Worm (Caenorhabditis elegans) whole organism, L2 larva: ENCODE data around the gene T25B6.4.

ENCODE experiments used
- C34F6.9 ChIP-seq: fragments of 150-350 bp; optimal IDR thresholded peaks from 2 replicates; lab custom pipeline; 2014; ENCODE audit warnings: missing biosample characterization, missing genetic modification characterization
- alr-1 ChIP-seq: fragments of 150-350 bp; optimal IDR thresholded peaks from 2 replicates; lab custom pipeline; 2014; ENCODE audit warnings: missing biosample characterization, missing genetic modification characterization
- aly-2 ChIP-seq: fragments of 150-350 bp; optimal IDR thresholded peaks from 2 replicates; lab custom pipeline; 2014; ENCODE audit warnings: missing biosample characterization, missing genetic modification characterization
- ceh-16 ChIP-seq: fragments of 150-350 bp; optimal IDR thresholded peaks from 2 replicates; lab custom pipeline; 2014; ENCODE audit warnings: missing biosample characterization, missing genetic modification characterization
- ceh-82 ChIP-seq: fragments of 150-350 bp; optimal IDR thresholded peaks from 2 replicates; lab custom pipeline; 2014; ENCODE audit warnings: missing biosample characterization, missing genetic modification characterization
- crh-2 ChIP-seq: sonication (generic microtip); optimal IDR thresholded peaks from 2 replicates; lab custom pipeline; 2017; ENCODE audit warnings: missing biosample characterization, missing genetic modification characterization
- egl-27 ChIP-seq: sonication (generic microtip); optimal IDR thresholded peaks from 3 replicates; lab custom pipeline; 2017; ENCODE audit warnings: missing biosample characterization, missing genetic modification reagents, missing genetic modification characterization
- elt-1 ChIP-seq: fragments of 150-350 bp; optimal IDR thresholded peaks from 2 replicates; lab custom pipeline; 2014; ENCODE audit warnings: missing biosample characterization, missing genetic modification characterization
- elt-3 ChIP-seq: sonication (generic microtip); optimal IDR thresholded peaks from 2 replicates; lab custom pipeline; 2017; ENCODE audit warnings: missing biosample characterization, missing genetic modification characterization
- fos-1 ChIP-seq: fragments of 150-350 bp; optimal IDR thresholded peaks from 2 replicates; lab custom pipeline; 2014; ENCODE audit warnings: missing biosample characterization, missing genetic modification characterization
- gmeb-1 ChIP-seq: fragments of 150-350 bp; optimal IDR thresholded peaks from 2 replicates; lab custom pipeline; 2014; ENCODE audit warnings: missing biosample characterization, missing genetic modification characterization
- lin-11 ChIP-seq: fragments of 150-350 bp; sonication (generic microtip); optimal IDR thresholded peaks from 2 replicates; lab custom pipeline; 2014; ENCODE audit warnings: missing biosample characterization, missing genetic modification characterization, inconsistent platforms, mixed read lengths
- lin-13 ChIP-seq: fragments of 150-350 bp; optimal IDR thresholded peaks from 2 replicates; lab custom pipeline; 2014; ENCODE audit warnings: missing biosample characterization, missing genetic modification reagents, missing genetic modification characterization
- lin-39 ChIP-seq: fragments of 150-350 bp; optimal IDR thresholded peaks from 2 replicates; lab custom pipeline; 2014; ENCODE audit warnings: missing biosample characterization, missing genetic modification reagents, missing genetic modification characterization
- lsy-2 ChIP-seq, 2 experiments: fragments of 150-350 bp in 1 of 2; sonication (generic microtip) in 1 of 2; optimal IDR thresholded peaks; 2 replicates each; lab custom pipeline; 2014 to 2017; ENCODE audit warnings: missing biosample characterization in 2 of 2, missing genetic modification characterization in 2 of 2
- mbf-1 ChIP-seq: sonication (generic microtip); optimal IDR thresholded peaks from 2 replicates; lab custom pipeline; 2017; ENCODE audit warnings: missing biosample characterization, missing genetic modification characterization
- nhr-11 ChIP-seq: fragments of 150-350 bp; optimal IDR thresholded peaks from 2 replicates; lab custom pipeline; 2014; ENCODE audit warnings: missing biosample characterization, missing genetic modification characterization
- nhr-12 ChIP-seq: fragments of 150-350 bp; optimal IDR thresholded peaks from 2 replicates; lab custom pipeline; 2014; ENCODE audit warnings: missing biosample characterization, missing genetic modification characterization
- nhr-129 ChIP-seq: fragments of 150-350 bp; optimal IDR thresholded peaks from 2 replicates; lab custom pipeline; 2014; ENCODE audit warnings: missing biosample characterization, missing genetic modification characterization
- nhr-21 ChIP-seq: fragments of 150-350 bp; optimal IDR thresholded peaks from 2 replicates; lab custom pipeline; 2014; ENCODE audit warnings: missing biosample characterization, missing genetic modification characterization
- nhr-23 ChIP-seq: fragments of 150-350 bp; optimal IDR thresholded peaks from 2 replicates; lab custom pipeline; 2014; ENCODE audit warnings: missing biosample characterization, missing genetic modification reagents, missing genetic modification characterization
- nhr-237 ChIP-seq: fragments of 150-350 bp; optimal IDR thresholded peaks from 2 replicates; lab custom pipeline; 2014; ENCODE audit warnings: missing biosample characterization, missing genetic modification characterization
- nhr-25 ChIP-seq: fragments of 150-350 bp; sonication (generic microtip); optimal IDR thresholded peaks from 3 replicates; lab custom pipeline; 2014; ENCODE audit warnings: missing biosample characterization, missing genetic modification characterization
- nhr-6 ChIP-seq: fragments of 150-350 bp; optimal IDR thresholded peaks from 2 replicates; lab custom pipeline; 2014; ENCODE audit warnings: missing biosample characterization, missing genetic modification characterization
- nhr-77 ChIP-seq: fragments of 150-350 bp; optimal IDR thresholded peaks from 2 replicates; lab custom pipeline; 2014; ENCODE audit warnings: missing biosample characterization, missing genetic modification characterization
- peb-1 ChIP-seq: fragments of 150-350 bp; optimal IDR thresholded peaks from 2 replicates; lab custom pipeline; 2014; ENCODE audit warnings: missing biosample characterization, missing genetic modification characterization
- sem-4 ChIP-seq: fragments of 150-350 bp; optimal IDR thresholded peaks from 2 replicates; lab custom pipeline; 2014; ENCODE audit warnings: missing biosample characterization, missing genetic modification reagents, missing genetic modification characterization
- skn-1 ChIP-seq: sonication (generic microtip); optimal IDR thresholded peaks from 2 replicates; lab custom pipeline; 2017; ENCODE audit warnings: missing biosample characterization, missing genetic modification characterization
- sma-3 ChIP-seq: sonication (generic microtip); optimal IDR thresholded peaks from 2 replicates; lab custom pipeline; 2016; ENCODE audit warnings: missing genetic modification reagents, missing genetic modification characterization, missing compliant biosample characterization
- sma-9 ChIP-seq, 2 experiments: fragments of 150-350 bp in 1 of 2; sonication (generic microtip) in 1 of 2; optimal IDR thresholded peaks; 2 replicates each; lab custom pipeline; 2014 to 2016; ENCODE audit warnings: missing genetic modification characterization in 2 of 2, mild to moderate bottlenecking in 1 of 2, missing biosample characterization in 1 of 2, missing compliant biosample characterization in 1 of 2, missing genetic modification reagents in 1 of 2, moderate library complexity in 1 of 2
- unc-62 ChIP-seq: fragments of 150-350 bp; optimal IDR thresholded peaks from 2 replicates; lab custom pipeline; 2014; ENCODE audit warnings: missing biosample characterization, missing genetic modification reagents, missing genetic modification characterization
- zag-1 ChIP-seq: fragments of 150-350 bp; optimal IDR thresholded peaks from 2 replicates; lab custom pipeline; 2014; ENCODE audit warnings: missing biosample characterization, missing genetic modification characterization
- ztf-1 ChIP-seq: fragments of 200-800 bp; sonication (Bioruptor generic); conservative IDR thresholded peaks from 2 replicates; pipeline ENCODE4 v1.3.6; 2022; ENCODE audit warnings: missing genetic modification characterization, missing compliant biosample characterization
- ztf-11 ChIP-seq: sonication (generic microtip); optimal IDR thresholded peaks from 2 replicates; lab custom pipeline; 2017; ENCODE audit warnings: missing biosample characterization, missing genetic modification characterization
- ztf-4 ChIP-seq: fragments of 150-350 bp; optimal IDR thresholded peaks from 2 replicates; lab custom pipeline; 2014; ENCODE audit warnings: missing biosample characterization, missing genetic modification characterization

T25B6.4 gene

DNA sequence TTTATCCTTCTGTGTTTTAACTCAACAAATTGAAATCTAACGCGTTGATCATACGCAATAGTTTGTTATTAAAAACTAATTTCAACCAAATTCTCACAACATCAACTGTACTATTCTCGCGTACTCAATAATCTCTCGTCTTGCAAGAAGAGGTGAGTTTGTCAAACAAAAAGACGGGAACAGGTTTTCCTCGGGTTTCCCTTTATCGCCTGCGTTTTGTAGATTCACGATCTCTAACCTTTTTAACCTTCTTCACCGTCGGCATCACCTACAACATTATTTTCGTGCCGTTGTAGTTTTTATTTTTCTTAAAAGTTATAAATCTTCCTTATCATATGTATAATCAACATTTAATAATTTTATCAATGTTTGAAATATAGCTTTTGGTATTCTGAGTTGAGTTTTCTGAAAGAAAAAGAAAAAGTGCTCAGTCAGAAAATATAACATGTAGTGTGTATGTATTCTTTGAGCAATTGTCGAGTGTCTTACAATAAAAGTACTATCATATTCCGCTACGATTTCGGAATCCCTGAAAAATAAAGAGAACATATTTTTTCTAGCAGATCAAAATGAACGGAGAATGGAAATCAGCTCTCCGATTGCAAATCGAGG lies 13.5 kb downstream of the T25B6.4 start, which contains the start of gene snf-12:
TSS of gene snf-12 (plus strand) at position 562 of the 612 bp plus-strand sequence.
- TF ChIP-seq lin-13: no peak
- no peak for TF ChIP-seq sem-4 (tag; lab: Kevin White, UChicago)
- TF ChIP-seq sma-3 (GFP tag; lab: Kevin White, UChicago): peak; percentile 35
- peak; percentile 63 for TF ChIP-seq nhr-25 (tag; lab: Kevin White, UChicago)
- TF ChIP-seq fos-1: no peak
- no peak for TF ChIP-seq lin-11 (tag; lab: Kevin White, UChicago)
- no peak for TF ChIP-seq nhr-11 (tag; lab: Kevin White, UChicago)
- TF ChIP-seq aly-2 (tag; lab: Kevin White, UChicago): no peak
- no peak for TF ChIP-seq nhr-12
- no peak for TF ChIP-seq ceh-16 (tag; lab: Kevin White, UChicago)
- TF ChIP-seq ceh-82 (tag; lab: Kevin White, UChicago): no peak
- no peak for TF ChIP-seq egl-27 (tag; lab: Kevin White, UChicago)
- no peak for TF ChIP-seq C34F6.9
- TF ChIP-seq alr-1 (tag; lab: Kevin White, UChicago): no peak
- TF ChIP-seq ztf-4: no peak
- TF ChIP-seq, all 48 proteins: peak for 2

DNA sequence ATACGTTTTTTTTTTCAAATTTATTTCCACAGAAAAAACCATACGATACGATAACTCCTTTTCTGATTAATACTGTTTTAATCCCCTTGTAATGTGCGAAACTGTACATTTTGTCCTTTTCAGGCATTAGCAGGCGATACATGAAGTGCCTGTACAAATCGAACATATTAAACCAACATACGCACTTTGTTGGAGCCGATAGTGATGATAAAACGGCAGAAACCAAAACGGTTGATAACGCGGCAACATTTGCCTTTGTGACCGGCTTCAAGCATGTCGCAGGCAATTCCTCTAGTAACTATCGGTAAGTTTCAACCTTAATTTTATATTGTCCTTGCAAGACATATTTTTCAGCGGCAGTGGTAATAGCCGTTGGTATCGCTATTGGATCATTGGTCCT lies 18.8 kb downstream of the T25B6.4 start, which contains the start of gene nep-22:
TSS of gene nep-22 (plus strand) at position 245 of the 400 bp plus-strand sequence.
- TF ChIP-seq egl-27 (tag; lab: Kevin White, UChicago) (no peak), fos-1 (peak; percentile 86)

DNA sequence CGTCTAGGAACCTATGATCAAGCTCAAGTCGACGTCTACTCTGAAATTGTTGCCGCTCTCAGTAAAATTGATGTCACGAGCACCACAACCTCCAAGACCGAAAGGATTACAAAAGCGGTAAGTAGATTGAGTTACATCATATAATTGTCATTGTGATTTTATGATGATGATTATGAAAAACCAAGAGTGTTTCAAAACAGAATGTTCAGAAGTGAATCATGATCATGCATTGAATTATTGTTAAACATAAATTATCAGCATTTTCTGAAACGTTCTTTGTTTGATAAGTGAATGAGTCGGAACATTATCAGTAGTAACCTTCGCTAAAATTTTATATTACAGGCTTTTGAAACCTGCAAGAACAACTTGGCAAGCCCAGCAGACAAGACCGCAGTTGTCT lies 19.6 kb downstream of the T25B6.4 start:
- TF ChIP-seq nhr-129 (peak; percentile 50), skn-1 (tag; lab: Kevin White, UChicago) (peak; percentile 65), mbf-1 (tag; lab: Kevin White, UChicago) (no peak), crh-2 (tag; lab: Kevin White, UChicago) (peak; percentile 40), fos-1 (peak; percentile 84)

DNA sequence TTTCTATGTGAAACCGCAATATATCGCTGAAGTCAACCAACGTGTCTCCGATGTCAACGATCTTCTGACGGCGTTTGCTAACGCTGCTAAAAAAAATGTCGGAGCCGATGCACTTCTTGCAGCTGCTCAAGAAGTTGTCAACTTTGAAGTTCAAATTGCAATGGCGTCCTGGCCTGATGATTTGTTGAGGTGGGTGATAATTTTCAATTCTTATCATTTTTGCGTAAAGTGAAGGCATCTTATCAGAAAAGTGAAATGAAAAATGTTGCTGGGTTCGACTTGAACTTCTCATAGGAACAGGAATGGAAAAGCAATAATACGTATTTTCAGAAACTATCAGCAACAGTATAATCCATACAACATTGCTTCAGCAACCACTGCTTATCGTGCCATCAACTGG lies 20.7 kb downstream of the T25B6.4 start:
- no peak for TF ChIP-seq zag-1 (tag; lab: Kevin White, UChicago)
- TF ChIP-seq sma-9 (GFP tag; optimal IDR thresholded peaks at IDR 0.05; lab: Kevin White, UChicago): peak; percentile 12
- TF ChIP-seq sma-9 (tag; optimal IDR thresholded peaks at IDR 0.05; lab: Kevin White, UChicago): no peak
- peak; percentile 72 for TF ChIP-seq fos-1

DNA sequence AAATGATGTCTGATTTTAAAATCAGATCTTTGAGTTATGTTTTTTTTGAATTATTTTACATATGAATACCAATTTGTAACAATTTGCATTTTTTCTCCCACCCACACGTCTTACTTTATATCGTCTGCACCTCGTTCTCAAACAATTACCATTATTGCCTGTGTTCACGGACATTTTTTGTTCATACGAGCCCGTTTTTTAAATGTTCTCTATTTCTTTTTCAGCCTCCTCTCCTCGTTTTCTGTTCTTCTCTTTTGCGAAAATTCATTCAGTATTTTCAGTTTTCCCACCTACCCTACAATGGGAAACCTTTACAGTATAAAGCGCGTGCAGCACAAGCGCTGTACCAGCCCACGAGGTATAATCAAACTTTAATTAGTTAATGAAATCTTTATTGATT lies 30.4 kb downstream of the T25B6.4 start, which contains the start of gene prdm-14:
TSS of gene prdm-14 (plus strand) at position 301 of the 400 bp plus-strand sequence.
- TF ChIP-seq crh-2 (tag; lab: Kevin White, UChicago) (no peak), sem-4 (tag; lab: Kevin White, UChicago) (no peak), nhr-11 (tag; lab: Kevin White, UChicago) (no peak), nhr-21 (no peak), lin-11 (tag; lab: Kevin White, UChicago) (no peak), mbf-1 (tag; lab: Kevin White, UChicago) (no peak), lsy-2 (tag; optimal IDR thresholded peaks at IDR 0.05; lab: Kevin White, UChicago) (no peak), ztf-1 (no peak), nhr-25 (tag; lab: Kevin White, UChicago) (no peak), ztf-11 (tag; lab: Kevin White, UChicago) (no peak), egl-27 (tag; lab: Kevin White, UChicago) (no peak), nhr-23 (tag; lab: Kevin White, UChicago) (no peak), nhr-77 (tag; lab: Kevin White, UChicago) (no peak), nhr-12 (no peak)
- TF ChIP-seq, all 48 proteins: peak for 0

DNA sequence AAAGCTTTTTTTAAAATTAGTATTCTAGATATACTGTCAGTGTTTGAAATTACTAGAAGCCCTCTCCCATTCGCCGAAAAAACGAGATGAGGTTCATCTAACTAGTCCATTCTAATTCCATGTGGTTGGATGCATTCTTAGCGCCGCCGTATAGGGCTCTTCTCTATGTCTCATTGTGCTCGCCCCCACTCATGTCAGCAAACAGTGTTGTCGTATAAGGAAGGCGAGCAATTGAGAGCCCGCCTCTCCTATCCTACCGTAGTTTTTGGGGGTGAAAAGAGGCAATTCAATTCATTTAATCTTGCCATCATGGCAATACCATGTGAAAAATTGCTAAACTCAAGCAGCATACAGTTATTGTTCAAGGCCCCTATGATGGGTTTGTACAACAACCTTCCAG lies 33.1 kb downstream of the T25B6.4 start, which contains the start of gene F47E1.20:
TSS of gene F47E1.20 (plus strand) at position 301 of the 400 bp plus-strand sequence.
- TF ChIP-seq nhr-237 (tag; lab: Kevin White, UChicago): no peak
- TF ChIP-seq sma-3 (GFP tag; lab: Kevin White, UChicago): no peak
- no peak for TF ChIP-seq lin-11 (tag; lab: Kevin White, UChicago)
- TF ChIP-seq nhr-21: no peak
- TF ChIP-seq gmeb-1 (tag; lab: Kevin White, UChicago): no peak
- no peak for TF ChIP-seq elt-3
- no peak for TF ChIP-seq nhr-6 (tag; lab: Kevin White, UChicago)
- no peak for TF ChIP-seq nhr-129
- TF ChIP-seq ceh-82 (tag; lab: Kevin White, UChicago): no peak
- no peak for TF ChIP-seq peb-1
- TF ChIP-seq unc-62 (GFP tag; lab: Kevin White, UChicago): no peak
- no peak for TF ChIP-seq lin-39
- TF ChIP-seq sem-4 (tag; lab: Kevin White, UChicago): no peak
- no peak for TF ChIP-seq ceh-16 (tag; lab: Kevin White, UChicago)
- no peak for TF ChIP-seq elt-1 (tag; lab: Kevin White, UChicago)
- TF ChIP-seq fos-1: no peak
- no peak for TF ChIP-seq ztf-4
